Fruit fly (Drosophila melanogaster) whole organism, embryonic: ENCODE measurements around the gene TwdlE.

Experiments used
- Atf-2 ChIP-seq: fragments of 200-800 bp; sonication (Bioruptor generic); optimal IDR thresholded peaks from 2 replicates; lab custom pipeline; 2016; ENCODE audit warnings: missing biosample characterization, missing genetic modification characterization
- B-H2 ChIP-seq: fragments of 200-800 bp; sonication (Bioruptor generic); optimal IDR thresholded peaks from 2 replicates; lab custom pipeline; 2018; ENCODE audit warnings: missing biosample characterization, mild to moderate bottlenecking, missing genetic modification characterization
- CG10209 ChIP-seq: fragments of 200-800 bp; sonication (Bioruptor generic); optimal IDR thresholded peaks from 3 replicates; lab custom pipeline; 2017; ENCODE audit warnings: missing biosample characterization, mild to moderate bottlenecking, missing genetic modification characterization, missing genetic modification reagents
- CG11398 ChIP-seq: fragments of 200-800 bp; sonication (Bioruptor generic); optimal IDR thresholded peaks from 2 replicates; lab custom pipeline; 2016; ENCODE audit warnings: missing biosample characterization, missing genetic modification characterization
- CG11560 ChIP-seq: fragments of 200-800 bp; sonication (Bioruptor generic); IDR thresholded peaks from 3 replicates; pipeline ENCODE4 v1.3.6; 2022; ENCODE audit warnings: missing biosample characterization, missing genetic modification characterization
- CG11696 ChIP-seq: fragments of 200-800 bp; sonication (Bioruptor generic); IDR thresholded peaks from 2 replicates; pipeline ENCODE4 v1.3.6; 2022; ENCODE audit warnings: missing biosample characterization, missing genetic modification characterization
- CG13123 ChIP-seq: fragments of 200-800 bp; sonication (Bioruptor generic); optimal IDR thresholded peaks from 2 replicates; lab custom pipeline; 2016; ENCODE audit warnings: missing biosample characterization, missing genetic modification characterization
- CG1603 ChIP-seq: fragments of 200-800 bp; sonication (Bioruptor generic); optimal IDR thresholded peaks from 2 replicates; lab custom pipeline; 2019; ENCODE audit warnings: missing biosample characterization, mild to moderate bottlenecking, missing genetic modification characterization, moderate library complexity
- CG17802 ChIP-seq: fragments of 200-800 bp; sonication (Bioruptor generic); optimal IDR thresholded peaks from 2 replicates; lab custom pipeline; 2018; ENCODE audit warnings: missing biosample characterization, mild to moderate bottlenecking, missing genetic modification characterization, moderate library complexity
- CG30020 ChIP-seq: fragments of 200-800 bp; optimal IDR thresholded peaks from 2 replicates; lab custom pipeline; 2019; ENCODE audit warnings: missing biosample characterization, mild to moderate bottlenecking, missing genetic modification characterization, moderate library complexity
- CG3281 ChIP-seq: fragments of 200-800 bp; sonication (Bioruptor generic); optimal IDR thresholded peaks from 3 replicates; lab custom pipeline; 2017; ENCODE audit warnings: missing biosample characterization, mild to moderate bottlenecking, missing genetic modification characterization
- CG3838 ChIP-seq: fragments of 200-800 bp; sonication (Bioruptor generic); optimal IDR thresholded peaks from 3 replicates; lab custom pipeline; 2016; ENCODE audit warnings: missing biosample characterization, missing genetic modification characterization
- CG3995 ChIP-seq: fragments of 200-800 bp; sonication (Bioruptor generic); optimal IDR thresholded peaks from 3 replicates; lab custom pipeline; 2016; ENCODE audit warnings: missing biosample characterization, missing genetic modification characterization
- CG43689 ChIP-seq: fragments of 200-800 bp; sonication (Bioruptor generic); IDR thresholded peaks from 2 replicates; pipeline ENCODE4 v1.3.6; 2022; ENCODE audit warnings: missing biosample characterization, missing genetic modification characterization
- CG4707 ChIP-seq: fragments of 200-800 bp; sonication (Bioruptor generic); optimal IDR thresholded peaks from 2 replicates; lab custom pipeline; 2018; ENCODE audit warnings: missing biosample characterization, mild to moderate bottlenecking, missing genetic modification characterization, moderate library complexity
- CG7556 ChIP-seq: fragments of 200-800 bp; sonication (Bioruptor generic); optimal IDR thresholded peaks from 2 replicates; lab custom pipeline; 2017; ENCODE audit warnings: missing biosample characterization, mild to moderate bottlenecking, missing genetic modification characterization
- Dp ChIP-seq: fragments of 200-800 bp; sonication (Bioruptor generic); optimal IDR thresholded peaks from 2 replicates; lab custom pipeline; 2018; ENCODE audit warnings: missing biosample characterization, mild to moderate bottlenecking, missing genetic modification characterization, moderate library complexity
- Drgx ChIP-seq: fragments of 200-800 bp; sonication (Bioruptor generic); IDR thresholded peaks from 2 replicates; pipeline ENCODE4 v1.3.6; 2022; ENCODE audit warnings: missing biosample characterization, missing genetic modification characterization
- E2f2 ChIP-seq: fragments of 200-800 bp; sonication (Bioruptor generic); IDR thresholded peaks from 2 replicates; pipeline ENCODE4 v1.3.6; 2022; ENCODE audit warnings: missing biosample characterization, missing genetic modification characterization
- H15 ChIP-seq: fragments of 200-800 bp; sonication (Bioruptor generic); IDR thresholded peaks from 3 replicates; pipeline ENCODE4 v1.3.6; 2022; ENCODE audit warnings: missing biosample characterization, missing genetic modification characterization
- Hand ChIP-seq: fragments of 200-800 bp; sonication (Bioruptor generic); optimal IDR thresholded peaks from 2 replicates; lab custom pipeline; 2017; ENCODE audit warnings: mild to moderate bottlenecking, missing biosample characterization, missing genetic modification reagents, missing genetic modification characterization
- Hey ChIP-seq: fragments of 200-800 bp; sonication (Bioruptor generic); optimal IDR thresholded peaks from 3 replicates; lab custom pipeline; 2018; ENCODE audit warnings: missing biosample characterization, mild to moderate bottlenecking, missing genetic modification characterization
- Med ChIP-seq: fragments of 200-800 bp; sonication (Bioruptor generic); peaks from one replicate; lab custom pipeline; 2016; ENCODE audit warnings: missing biosample characterization, missing genetic modification characterization, mild to moderate bottlenecking, inconsistent platforms, moderate library complexity
- NC2α ChIP-seq: fragments of 200-800 bp; sonication (Bioruptor generic); optimal IDR thresholded peaks from 2 replicates; lab custom pipeline; 2016; ENCODE audit warnings: missing biosample characterization, missing genetic modification characterization
- Nf-YA ChIP-seq: fragments of 200-800 bp; sonication (Bioruptor generic); IDR thresholded peaks from 2 replicates; pipeline ENCODE4 v1.3.6; 2022; ENCODE audit warnings: missing biosample characterization, missing genetic modification characterization
- Nf-YC ChIP-seq: fragments of 200-800 bp; optimal IDR thresholded peaks from 3 replicates; lab custom pipeline; 2019; ENCODE audit warnings: missing biosample characterization, mild to moderate bottlenecking, missing genetic modification characterization, moderate library complexity
- Ravus ChIP-seq: fragments of 200-800 bp; sonication (Bioruptor generic); IDR thresholded peaks from 2 replicates; pipeline ENCODE4 v1.3.6; 2022; ENCODE audit warnings: missing biosample characterization, missing genetic modification characterization
- Sry-β ChIP-seq: fragments of 200-800 bp; sonication (Bioruptor generic); optimal IDR thresholded peaks from 2 replicates; lab custom pipeline; 2018; ENCODE audit warnings: missing biosample characterization, mild to moderate bottlenecking, missing genetic modification characterization, moderate library complexity
- Stat92E ChIP-seq, 3 experiments: fragments of >200 bp in 2 of 3; fragments of 200-800 bp in 1 of 3; sonication (Bioruptor generic) in 1 of 3; optimal IDR thresholded peaks; 2 replicates each; lab custom pipeline; 2017 to 2019; ENCODE audit warnings: missing biosample characterization in 3 of 3, missing genetic modification characterization in 3 of 3, mild to moderate bottlenecking in 1 of 3, moderate library complexity in 1 of 3
- Xrp1 ChIP-seq: fragments of 200-800 bp; sonication (Bioruptor generic); IDR thresholded peaks from 2 replicates; pipeline ENCODE4 v1.3.6; 2022; ENCODE audit warnings: missing biosample characterization, missing genetic modification characterization
- amos ChIP-seq: fragments of 200-800 bp; sonication (Bioruptor generic); IDR thresholded peaks from 2 replicates; pipeline ENCODE4 v1.3.6; 2022; ENCODE audit warnings: missing biosample characterization, missing genetic modification characterization; ENCODE audit not compliant: partially characterized antibody
- fd96Cb ChIP-seq: fragments of 200-800 bp; sonication (Bioruptor generic); optimal IDR thresholded peaks from 2 replicates; lab custom pipeline; 2018; ENCODE audit warnings: missing biosample characterization, mild to moderate bottlenecking, missing genetic modification characterization, moderate library complexity
- gce ChIP-seq: fragments of 200-800 bp; sonication (Bioruptor generic); IDR thresholded peaks from 3 replicates; pipeline ENCODE4 v1.3.6; 2022; ENCODE audit warnings: missing biosample characterization, missing genetic modification characterization
- ham ChIP-seq: fragments of 200-800 bp; sonication (Bioruptor generic); IDR thresholded peaks from 2 replicates; pipeline ENCODE4 v1.3.6; 2022; ENCODE audit warnings: missing biosample characterization, missing genetic modification characterization
- hbn ChIP-seq: fragments of 200-800 bp; sonication (Bioruptor generic); IDR thresholded peaks from 2 replicates; pipeline ENCODE4 v1.3.6; 2022; ENCODE audit warnings: missing biosample characterization, missing genetic modification characterization; ENCODE audit not compliant: partially characterized antibody
- hth ChIP-seq: fragments of >200 bp; optimal IDR thresholded peaks from 2 replicates; lab custom pipeline; 2017; ENCODE audit warnings: inconsistent platforms
- ind ChIP-seq: fragments of 200-800 bp; sonication (Bioruptor generic); optimal IDR thresholded peaks from 3 replicates; lab custom pipeline; 2016; ENCODE audit warnings: missing biosample characterization, missing genetic modification characterization
- kah ChIP-seq: fragments of 200-800 bp; sonication (Bioruptor generic); optimal IDR thresholded peaks from 2 replicates; lab custom pipeline; 2018; ENCODE audit warnings: missing biosample characterization, mild to moderate bottlenecking, missing genetic modification characterization
- mld ChIP-seq: fragments of 200-800 bp; sonication (Bioruptor generic); IDR thresholded peaks from 3 replicates; pipeline ENCODE4 v1.3.6; 2022; ENCODE audit warnings: missing biosample characterization, missing genetic modification characterization; ENCODE audit not compliant: partially characterized antibody
- p53 ChIP-seq: fragments of 200-800 bp; sonication (Bioruptor generic); optimal IDR thresholded peaks from 2 replicates; lab custom pipeline; 2016; ENCODE audit warnings: missing biosample characterization, missing genetic modification characterization
- pita ChIP-seq: fragments of 200-800 bp; sonication (Bioruptor generic); optimal IDR thresholded peaks from 2 replicates; lab custom pipeline; 2017; ENCODE audit warnings: missing biosample characterization, mild to moderate bottlenecking, missing genetic modification characterization
- psq ChIP-seq: fragments of 200-800 bp; sonication (Bioruptor generic); optimal IDR thresholded peaks from 2 replicates; lab custom pipeline; 2017; ENCODE audit warnings: missing biosample characterization, missing genetic modification characterization
- seq ChIP-seq: fragments of 200-800 bp; sonication (Bioruptor generic); IDR thresholded peaks from 2 replicates; pipeline ENCODE4 v1.3.6; 2022; ENCODE audit warnings: missing biosample characterization, missing genetic modification characterization
- sqz ChIP-seq: fragments of 200-800 bp; sonication (Bioruptor generic); optimal IDR thresholded peaks from 3 replicates; lab custom pipeline; 2018; ENCODE audit warnings: missing biosample characterization, mild to moderate bottlenecking, missing genetic modification characterization
- tap ChIP-seq: fragments of 200-800 bp; optimal IDR thresholded peaks from 3 replicates; lab custom pipeline; 2019; ENCODE audit warnings: missing biosample characterization, mild to moderate bottlenecking, missing genetic modification characterization, moderate library complexity
- wor ChIP-seq: fragments of 200-800 bp; sonication (Bioruptor generic); IDR thresholded peaks from 2 replicates; pipeline ENCODE4 v1.3.6; 2022; ENCODE audit warnings: missing biosample characterization, missing genetic modification characterization
- zen2 ChIP-seq: fragments of 200-800 bp; sonication (Bioruptor generic); IDR thresholded peaks from 3 replicates; pipeline ENCODE4 v1.3.6; 2022; ENCODE audit warnings: missing biosample characterization, missing genetic modification characterization; ENCODE audit not compliant: partially characterized antibody

TwdlE gene

dm6 chr2L:7827045-7828004 is 33.3 kb downstream of the TwdlE start, which contains the start of the genes Rack1 and mts (continued):
- peak; percentile 60 for TF ChIP-seq Nf-YC
- peak; percentile 85 for TF ChIP-seq Nf-YA (GFP tag; lab: Robert Waterston, UW)
- peak; percentile 34 for TF ChIP-seq pita (GFP tag; lab: Kevin White, UChicago)
- TF ChIP-seq H15 (GFP tag; lab: Robert Waterston, UW), result peak; percentile 79
- TF ChIP-seq seq (GFP tag; lab: Robert Waterston, UW), result peak; percentile 72
- peak; percentile 96 for TF ChIP-seq B-H2 (GFP tag; lab: Kevin White, UChicago)
- peak; percentile 48 for TF ChIP-seq CG3838 (GFP tag; lab: Kevin White, UChicago)
- peak; percentile 29; the same call in 1 of the 2 replicates for TF ChIP-seq ham (GFP tag; lab: Robert Waterston, UW)
- TF ChIP-seq E2f2 (GFP tag; lab: Robert Waterston, UW), result peak; percentile 50; the same call in 1 of the 2 replicates
- peak; percentile 83 for TF ChIP-seq kah (GFP tag; lab: Kevin White, UChicago)
- TF ChIP-seq CG11696 (GFP tag; lab: Robert Waterston, UW), result peak; percentile 72
- TF ChIP-seq sqz (GFP tag; lab: Kevin White, UChicago), result peak; percentile 90
- TF ChIP-seq Dp (GFP tag; lab: Kevin White, UChicago), result peak; percentile 29
- TF ChIP-seq NC2α (GFP tag; lab: Kevin White, UChicago), result peak; percentile 63
- no peak for TF ChIP-seq zen2
- peak; percentile 32 for TF ChIP-seq p53 (GFP tag; lab: Kevin White, UChicago)
- TF ChIP-seq Sry-β, result peak; percentile 40
- 0 out of 3 replicates have a peak, but pooled peaks have one; percentile 13 for TF ChIP-seq mld
- peak; percentile 49 for TF ChIP-seq CG3995 (GFP tag; lab: Kevin White, UChicago)
- TF ChIP-seq CG3281 (GFP tag; lab: Kevin White, UChicago), result peak; percentile 90
- TF ChIP-seq CG4707 (GFP tag; lab: Kevin White, UChicago), result peak; percentile 87
- no peak; the same call in none of the 2 replicates for TF ChIP-seq Xrp1 (GFP tag; lab: Robert Waterston, UW)
- TF ChIP-seq ind (GFP tag; lab: Kevin White, UChicago), result peak; percentile 66
- peak; percentile 34 for TF ChIP-seq CG13123
- TF ChIP-seq gce, result peak; percentile 88; the same call in 2 of the 3 replicates
- TF ChIP-seq psq (GFP tag; lab: Kevin White, UChicago), result peak; percentile 57
- TF ChIP-seq Stat92E (GFP tag; optimal IDR thresholded peaks at IDR 0.05; lab: Kevin White, UChicago), result peak in 1 of 3 experiments; percentile 53
- TF ChIP-seq Med (GFP tag; lab: Kevin White, UChicago), result peak; percentile 99
- TF ChIP-seq Ravus (GFP tag; lab: Robert Waterston, UW), result peak; percentile 38
- peak; percentile 59 for TF ChIP-seq CG7556 (GFP tag; lab: Kevin White, UChicago)
- peak; percentile 83 for TF ChIP-seq CG1603 (tag; lab: Kevin White, UChicago)
- TF ChIP-seq Hey (tag; lab: Kevin White, UChicago), result peak; percentile 79
- peak; percentile 50; the same call in 1 of the 2 replicates for TF ChIP-seq Drgx (GFP tag; lab: Robert Waterston, UW)
- TF ChIP-seq amos, result peak; percentile 74
- peak; percentile 68 for TF ChIP-seq CG11398
- no peak for TF ChIP-seq hth (lab: Kevin White, UChicago)
- TF ChIP-seq CG10209 (GFP tag; lab: Kevin White, UChicago), result peak; percentile 88
- peak; percentile 34 for TF ChIP-seq fd96Cb (tag; lab: Kevin White, UChicago)
- peak; percentile 46 for TF ChIP-seq Atf-2 (GFP tag; lab: Kevin White, UChicago)
- TF ChIP-seq CG17802 (tag; lab: Kevin White, UChicago), result peak; percentile 73
- TF ChIP-seq Hand (GFP tag; lab: Kevin White, UChicago), result peak; percentile 75
- no peak; the same call in 1 of the 3 replicates for TF ChIP-seq CG11560 (tag; lab: Robert Waterston, UW)
- TF ChIP-seq wor (GFP tag; lab: Robert Waterston, UW), result peak; percentile 48
- TF ChIP-seq CG43689 (GFP tag; lab: Robert Waterston, UW), result peak; percentile 63; the same call in 1 of the 2 replicates
- TF ChIP-seq tap (tag; lab: Kevin White, UChicago), result peak; percentile 76
- TF ChIP-seq hbn (GFP tag; lab: Robert Waterston, UW), result peak; percentile 16; the same call in 1 of the 2 replicates
- TF ChIP-seq CG30020 (tag; lab: Kevin White, UChicago), result peak; percentile 16
